Worm (Caenorhabditis elegans) whole organism, early embryonic: Measurements from ENCODE around the gene C31E10.6.
"Not testable (repeated sequence)": the region's sequence is repeated elsewhere in the genome, so short reads cannot be mapped to it uniquely, and the experiment has no call there.

Experiments used
- B0310.2 ChIP-seq: sonication (generic microtip); optimal IDR thresholded peaks from 2 replicates; lab custom pipeline; 2016; ENCODE audit warnings: mild to moderate bottlenecking, missing genetic modification characterization, missing compliant biosample characterization
- F13C5.2 ChIP-seq: sonication (generic microtip); optimal IDR thresholded peaks from 2 replicates; lab custom pipeline; 2017; ENCODE audit warnings: mild to moderate bottlenecking, missing genetic modification characterization, inconsistent platforms, missing compliant biosample characterization
- aly-1 ChIP-seq: sonication (generic microtip); optimal IDR thresholded peaks from 2 replicates; lab custom pipeline; 2016; ENCODE audit warnings: missing genetic modification characterization, missing compliant biosample characterization
- ama-1 ChIP-seq: fragments of 150-350 bp; optimal IDR thresholded peaks from 2 replicates; lab custom pipeline; 2014
- ceh-13 ChIP-seq: fragments of 200-800 bp; sonication (Bioruptor generic); optimal IDR thresholded peaks from 2 replicates; lab custom pipeline; 2018; ENCODE audit warnings: mild to moderate bottlenecking, missing genetic modification characterization, missing compliant biosample characterization
- ceh-36 ChIP-seq: sonication (generic microtip); optimal IDR thresholded peaks from 2 replicates; lab custom pipeline; 2016; ENCODE audit warnings: missing genetic modification characterization, inconsistent platforms, missing compliant biosample characterization
- ets-7 ChIP-seq: sonication (generic microtip); optimal IDR thresholded peaks from 2 replicates; lab custom pipeline; 2016; ENCODE audit warnings: missing genotype, missing genetic modification characterization, missing compliant biosample characterization
- flt-1 ChIP-seq: fragments of 200-800 bp; sonication (Bioruptor generic); IDR thresholded peaks from 2 replicates; pipeline ENCODE4 v1.3.6; 2022; ENCODE audit warnings: missing genetic modification characterization, missing compliant biosample characterization
- hmbx-1 ChIP-seq: sonication (generic microtip); optimal IDR thresholded peaks from 2 replicates; lab custom pipeline; 2016; ENCODE audit warnings: mild to moderate bottlenecking, missing genetic modification characterization, missing compliant biosample characterization
- hmg-4 ChIP-seq: fragments of 200-800 bp; sonication (Bioruptor generic); optimal IDR thresholded peaks from 2 replicates; lab custom pipeline; 2018; ENCODE audit warnings: mild to moderate bottlenecking, missing genetic modification characterization, missing compliant biosample characterization
- hnd-1 ChIP-seq: sonication (generic microtip); optimal IDR thresholded peaks from 2 replicates; lab custom pipeline; 2016; ENCODE audit warnings: missing genetic modification characterization, missing compliant biosample characterization
- pes-1 ChIP-seq: fragments of 200-800 bp; sonication (Bioruptor generic); IDR thresholded peaks from 2 replicates; pipeline ENCODE4 v1.3.6; 2022; ENCODE audit warnings: missing genetic modification reagents, missing genetic modification characterization, missing compliant biosample characterization
- scrt-1 ChIP-seq: fragments of 200-800 bp; sonication (Bioruptor generic); IDR thresholded peaks from 2 replicates; pipeline ENCODE4 v1.3.6; 2022; ENCODE audit warnings: missing genetic modification characterization, missing compliant biosample characterization
- sea-1 ChIP-seq: fragments of 200-800 bp; sonication (Bioruptor generic); conservative IDR thresholded peaks from 2 replicates; pipeline ENCODE4 v1.3.6; 2022; ENCODE audit warnings: missing genetic modification characterization, missing compliant biosample characterization
- tbx-11 ChIP-seq: fragments of 200-800 bp; sonication (Bioruptor generic); IDR thresholded peaks from 2 replicates; pipeline ENCODE4 v1.3.6; 2022; ENCODE audit warnings: missing genetic modification characterization, missing compliant biosample characterization
- tbx-37 ChIP-seq: fragments of 200-800 bp; sonication (Bioruptor generic); conservative IDR thresholded peaks from 2 replicates; pipeline ENCODE4 v1.3.6; 2022; ENCODE audit warnings: missing genetic modification reagents, missing genetic modification characterization, missing compliant biosample characterization
- tra-4 ChIP-seq: sonication (generic microtip); optimal IDR thresholded peaks from 2 replicates; lab custom pipeline; 2017; ENCODE audit warnings: missing genetic modification characterization, missing compliant biosample characterization

The C31E10.6 gene

DNA sequence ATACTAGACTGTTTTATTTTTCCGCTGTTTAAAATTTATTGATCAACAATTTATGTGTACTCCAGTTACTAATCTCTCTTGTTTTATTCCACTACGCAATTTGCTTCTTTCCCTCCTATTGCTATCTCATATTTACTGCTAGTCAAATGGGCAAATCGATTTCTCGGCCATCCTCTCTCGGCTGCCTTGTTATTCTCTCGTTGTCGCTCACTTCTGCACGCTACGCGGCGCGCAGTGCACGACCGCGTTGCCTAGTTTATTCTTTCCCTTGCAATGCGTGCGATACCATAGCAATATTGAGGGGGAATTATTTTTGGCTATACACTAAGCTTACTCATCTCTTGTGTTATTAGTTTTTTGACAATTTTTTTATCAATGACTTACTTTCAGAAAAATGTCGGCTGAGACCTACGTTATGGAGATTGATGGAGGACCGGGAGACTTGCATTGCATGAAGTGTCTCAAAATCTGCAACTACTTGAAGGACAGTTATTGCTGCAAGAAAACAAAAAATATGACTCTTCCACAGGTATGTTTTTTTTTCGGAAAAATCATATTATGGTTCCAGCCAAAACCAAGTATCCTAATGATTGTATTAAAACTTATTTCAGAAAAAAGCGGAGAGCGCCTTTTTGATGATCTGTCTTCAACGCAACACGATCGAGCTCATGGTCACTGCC is 18.6 kb upstream of the C31E10.6 start, which contains the start of gene F48F7.6:
F48F7.6 (plus strand) TSS at position 391 of the 680 bp plus-strand sequence.
- TF ChIP-seq flt-1 (GFP tag; lab: Robert Waterston, UW), result peak; percentile 40; the same call in 1 of the 2 replicates
- no peak for TF ChIP-seq tbx-37 (GFP tag; lab: Robert Waterston, UW)
- TF ChIP-seq B0310.2, result no peak
- no peak for TF ChIP-seq pes-1
- no peak for TF ChIP-seq tbx-11 (GFP tag; lab: Robert Waterston, UW)
- TF ChIP-seq ceh-13 (GFP tag; lab: Kevin White, UChicago), result no peak
- peak; percentile 72 for TF ChIP-seq hmg-4 (GFP tag; lab: Kevin White, UChicago)
- TF ChIP-seq ets-7 (tag; lab: Kevin White, UChicago), result no peak
- no peak for TF ChIP-seq hmbx-1
- no peak for TF ChIP-seq scrt-1 (GFP tag; lab: Robert Waterston, UW)
- peak; percentile 60 for TF ChIP-seq aly-1 (tag; lab: Kevin White, UChicago)
- no peak for TF ChIP-seq tra-4 (tag; lab: Kevin White, UChicago)
- TF ChIP-seq sea-1 (GFP tag; lab: Robert Waterston, UW), result no peak
- TF ChIP-seq F13C5.2 (tag; lab: Kevin White, UChicago), result peak; percentile 50
- TF ChIP-seq ceh-36, result no peak
- TF ChIP-seq hnd-1, result no peak
- TF ChIP-seq ama-1 (lab: Kevin White, UChicago), result no peak

DNA sequence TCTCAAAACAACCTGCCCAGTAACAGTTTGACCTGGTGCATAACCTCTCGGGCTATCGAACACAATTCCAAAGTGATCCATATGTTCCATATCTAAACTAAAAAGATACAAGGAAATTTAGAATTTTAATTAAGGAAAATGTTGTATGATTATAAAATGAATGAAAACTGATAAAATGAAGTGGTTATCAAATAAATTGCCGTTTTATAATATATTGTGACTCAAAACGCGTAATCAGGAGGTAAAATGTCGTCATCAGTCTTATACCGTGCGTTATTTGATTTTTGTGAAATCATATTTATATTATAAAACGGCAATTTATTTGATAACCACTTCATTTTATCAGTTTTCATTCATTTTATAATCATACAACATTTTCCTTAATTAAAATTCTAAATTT is 15.7 kb upstream of the C31E10.6 start, which contains the start of gene arrd-24:
arrd-24 (minus strand) TSS at position 101 of the 400 bp plus-strand sequence.
- TF ChIP-seq flt-1 (GFP tag; lab: Robert Waterston, UW); sea-1 (GFP tag; lab: Robert Waterston, UW); hmg-4 (GFP tag; lab: Kevin White, UChicago): not testable (repeated sequence)

DNA sequence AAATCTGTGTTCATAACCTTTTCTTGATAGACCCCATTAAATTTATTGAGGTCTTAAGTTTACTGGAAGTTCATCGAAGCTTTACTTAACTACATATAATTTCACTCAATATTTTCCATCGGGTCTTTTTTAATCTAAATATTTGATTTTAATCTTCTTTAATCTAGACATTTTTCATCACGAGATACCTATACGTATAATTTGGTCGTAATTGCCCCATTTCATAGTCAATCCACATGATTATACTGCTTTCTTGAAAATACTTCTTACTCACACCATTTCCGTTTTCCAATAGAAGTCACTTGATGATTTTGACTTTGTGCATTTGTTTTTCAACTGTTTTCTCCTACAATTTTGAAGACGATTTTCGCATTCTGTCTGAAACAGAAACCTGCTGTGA is 9.8 kb upstream of the C31E10.6 start, which contains the start of gene irld-24:
irld-24 (plus strand) TSS at position 301 of the 400 bp plus-strand sequence.
- no peak for TF ChIP-seq aly-1 (tag; lab: Kevin White, UChicago)
- TF ChIP-seq ama-1 (lab: Kevin White, UChicago), result no peak
- no peak for TF ChIP-seq pes-1
- no peak for TF ChIP-seq tbx-11 (GFP tag; lab: Robert Waterston, UW)
- TF ChIP-seq F13C5.2 (tag; lab: Kevin White, UChicago), result no peak
- no peak for TF ChIP-seq hmbx-1
- TF ChIP-seq B0310.2, result no peak
- no peak for TF ChIP-seq flt-1 (GFP tag; lab: Robert Waterston, UW)
- TF ChIP-seq scrt-1 (GFP tag; lab: Robert Waterston, UW), result no peak
- no peak for TF ChIP-seq ets-7 (tag; lab: Kevin White, UChicago)

- TF ChIP-seq scrt-1 (GFP tag; lab: Robert Waterston, UW) (no peak), aly-1 (tag; lab: Kevin White, UChicago) (no peak), tra-4 (tag; lab: Kevin White, UChicago) (no peak), hmg-4 (GFP tag; lab: Kevin White, UChicago) (no peak), flt-1 (GFP tag; lab: Robert Waterston, UW) (no peak), ceh-36 (no peak), tbx-11 (GFP tag; lab: Robert Waterston, UW) (no peak), B0310.2 (no peak), F13C5.2 (tag; lab: Kevin White, UChicago) (no peak), pes-1 (no peak), tbx-37 (GFP tag; lab: Robert Waterston, UW) (no peak), hmbx-1 (no peak), sea-1 (GFP tag; lab: Robert Waterston, UW) (no peak), ceh-13 (GFP tag; lab: Kevin White, UChicago) (no peak), hnd-1 (no peak)
Measured at ce11 chrX:13990680-13991079, 5.5 kb upstream of the C31E10.6 start, which contains the start of gene C31E10.11. TSS of gene C31E10.11 (minus strand) at chrX:13990780.

ce11 chrX:14000198-14000748 is 4.1 kb downstream of the C31E10.6 start:
- TF ChIP-seq tbx-37 (GFP tag; lab: Robert Waterston, UW) (no peak), ceh-36 (peak; percentile 5)

- TF ChIP-seq ets-7 (tag; lab: Kevin White, UChicago) (no peak), B0310.2 (no peak), ceh-13 (GFP tag; lab: Kevin White, UChicago) (no peak), scrt-1 (GFP tag; lab: Robert Waterston, UW) (no peak), sea-1 (GFP tag; lab: Robert Waterston, UW) (no peak), ama-1 (lab: Kevin White, UChicago) (no peak), pes-1 (no peak), hnd-1 (no peak), F13C5.2 (tag; lab: Kevin White, UChicago) (no peak), hmg-4 (GFP tag; lab: Kevin White, UChicago) (no peak), tbx-37 (GFP tag; lab: Robert Waterston, UW) (no peak), aly-1 (tag; lab: Kevin White, UChicago) (no peak), ceh-36 (no peak), hmbx-1 (no peak)
Measured at ce11 chrX:14001494-14001974, 5.4 kb downstream of the C31E10.6 start, which contains the start of gene cytb-5.1. TSS of gene cytb-5.1 (plus strand) at chrX:14001924.

DNA sequence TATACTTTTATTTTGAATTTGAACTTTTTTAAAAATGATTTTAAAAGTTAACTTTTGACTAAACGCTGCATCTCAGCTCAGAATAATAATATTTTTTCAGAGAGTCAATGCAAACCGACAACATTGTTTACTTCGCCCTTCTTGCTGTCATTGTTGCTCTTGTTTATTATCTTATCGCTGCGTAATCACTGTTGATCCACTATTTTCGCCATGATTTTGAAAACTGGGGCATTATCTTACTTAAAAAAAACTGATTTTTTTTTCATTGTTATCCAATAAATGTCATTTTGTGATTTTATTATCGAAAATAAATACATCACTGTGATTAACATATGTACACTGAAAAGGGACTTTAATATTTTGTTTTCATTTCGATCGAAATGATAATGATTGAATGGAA is 6.6 kb downstream of the C31E10.6 start:
- no peak for TF ChIP-seq sea-1 (GFP tag; lab: Robert Waterston, UW)
